Worm (Caenorhabditis elegans): Measurements from ENCODE around the gene F37C12.10.
A peak's percentile ranks its signal among the peaks of the same experiment; 100 is the strongest.

The F37C12.10 gene

DNA sequence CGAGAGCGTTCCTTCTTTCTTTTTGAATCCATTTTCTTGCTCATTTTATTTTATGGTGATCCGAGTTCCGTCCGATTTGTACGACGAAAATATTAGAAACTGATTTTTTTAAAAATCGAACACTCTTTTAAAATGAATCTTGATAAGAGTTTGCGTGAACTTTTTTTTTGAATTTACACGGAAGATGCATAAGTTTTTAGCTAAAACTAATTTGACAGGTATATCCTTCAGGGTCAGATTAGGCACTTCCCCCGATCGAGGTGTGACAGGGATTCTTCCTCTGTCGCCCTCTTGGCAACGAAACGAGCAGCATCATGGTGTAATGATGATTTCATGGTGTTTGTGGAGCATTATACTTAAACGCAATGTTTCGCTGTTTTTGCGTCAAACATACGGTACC is 7.1 kb upstream of the F37C12.10 start, which contains the start of gene F37C12.18:
F37C12.18 (minus strand) TSS at position 101 of the 400 bp plus-strand sequence.
- TF ChIP-seq ceh-82 (tag; optimal IDR thresholded peaks at IDR 0.05) (no peak), ZK546.5 (tag; optimal IDR thresholded peaks at IDR 0.05) (no peak), pha-4 (tag; optimal IDR thresholded peaks at IDR 0.05) (no peak), nhr-43 (tag; optimal IDR thresholded peaks at IDR 0.05; ENCODE audit: poor library complexity, severe bottlenecking) (no peak), skn-1 (tag; optimal IDR thresholded peaks at IDR 0.05) (no peak), mml-1 (tag; optimal IDR thresholded peaks at IDR 0.05) (no peak), R02D3.7 (tag; optimal IDR thresholded peaks at IDR 0.05) (no peak), jun-1 (tag; optimal IDR thresholded peaks at IDR 0.05) (no peak), mdl-1 (tag; optimal IDR thresholded peaks at IDR 0.05) (no peak), nhr-77 (tag; optimal IDR thresholded peaks at IDR 0.05) (no peak), ceh-9 (tag; optimal IDR thresholded peaks at IDR 0.05) (no peak), egl-27 (tag; optimal IDR thresholded peaks at IDR 0.05) (no peak), nfya-1 (tag; optimal IDR thresholded peaks at IDR 0.05; ENCODE audit: insufficient read depth) (no peak), unc-62 (GFP tag; optimal IDR thresholded peaks at IDR 0.05) (no peak), ztf-4 (tag; optimal IDR thresholded peaks at IDR 0.05) (no peak), nhr-76 (tag; optimal IDR thresholded peaks at IDR 0.05) (no peak), fkh-10 (GFP tag; optimal IDR thresholded peaks at IDR 0.05) (no peak)

DNA sequence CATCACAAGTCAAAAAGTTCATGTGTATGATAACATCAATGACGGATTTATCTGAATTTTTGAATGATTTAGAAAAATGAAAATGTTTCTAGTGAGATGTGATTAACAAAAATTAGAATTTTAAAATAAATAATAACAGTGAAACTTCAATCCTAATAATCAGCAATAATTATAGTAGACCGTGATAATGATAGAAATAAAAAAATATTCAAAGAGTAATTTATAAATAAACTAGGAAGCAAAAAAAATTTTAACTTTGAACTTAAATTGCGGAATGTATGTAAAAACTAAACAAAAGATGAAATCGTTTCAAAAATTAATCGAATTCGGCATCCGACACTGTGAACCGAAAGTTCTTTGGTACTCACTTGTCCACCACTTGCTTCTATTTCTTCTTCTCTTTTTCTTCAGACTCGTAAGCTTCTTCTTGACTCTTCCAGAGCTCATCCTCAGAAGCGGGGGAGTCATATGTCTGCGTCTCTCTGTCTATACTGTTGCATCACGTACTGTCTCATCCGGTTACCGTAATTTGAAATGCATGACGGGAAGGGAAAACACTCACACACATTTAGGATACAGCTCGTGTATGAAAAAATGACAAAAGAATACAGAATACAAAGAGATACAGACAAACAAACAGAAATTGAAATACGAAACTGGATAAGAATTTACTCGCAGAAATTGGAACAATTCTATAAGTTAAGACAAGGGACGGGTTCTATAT is 4.9 kb upstream of the F37C12.10 start, which contains the start of gene mec-14:
mec-14 (minus strand) TSS at position 51 of the 724 bp plus-strand sequence.
- TF ChIP-seq nhr-237 (tag; optimal IDR thresholded peaks at IDR 0.05): no peak

- TF ChIP-seq nhr-11 (tag; optimal IDR thresholded peaks at IDR 0.05) (peak; percentile 59), ceh-9 (tag; optimal IDR thresholded peaks at IDR 0.05) (no peak), ceh-82 (tag; optimal IDR thresholded peaks at IDR 0.05) (peak; percentile 26), nhr-76 (tag; optimal IDR thresholded peaks at IDR 0.05) (no peak), mdl-1 (tag; optimal IDR thresholded peaks at IDR 0.05) (no peak), nhr-67 (tag; optimal IDR thresholded peaks at IDR 0.05) (no peak), R02D3.7 (tag; optimal IDR thresholded peaks at IDR 0.05) (peak; percentile 96), ama-1 (optimal IDR thresholded peaks at IDR 0.05) (peak; percentile 44), nhr-237 (tag; optimal IDR thresholded peaks at IDR 0.05) (no peak), lin-39 (tag; optimal IDR thresholded peaks at IDR 0.05) (peak; percentile 92), tbx-2 (tag; optimal IDR thresholded peaks at IDR 0.05) (peak; percentile 9), ztf-4 (tag; optimal IDR thresholded peaks at IDR 0.05) (no peak), mml-1 (tag; optimal IDR thresholded peaks at IDR 0.05) (no peak), lsy-12 (tag; optimal IDR thresholded peaks at IDR 0.05) (no peak), unc-39 (tag; optimal IDR thresholded peaks at IDR 0.05) (no peak), lin-15B (tag; optimal IDR thresholded peaks at IDR 0.05) (peak; percentile 94), hmg-11 (tag; optimal IDR thresholded peaks at IDR 0.05) (no peak), nhr-77 (tag; optimal IDR thresholded peaks at IDR 0.05) (peak; percentile 4), egl-27 (tag; optimal IDR thresholded peaks at IDR 0.05) (peak; percentile 65), sea-2 (GFP tag; optimal IDR thresholded peaks at IDR 0.05) (no peak), pha-4 (tag; optimal IDR thresholded peaks at IDR 0.05) (peak; percentile 93), nhr-25 (tag; optimal IDR thresholded peaks at IDR 0.05) (peak; percentile 82), snpc-4 (tag; optimal IDR thresholded peaks at IDR 0.05) (peak; percentile 54), ZK546.5 (tag; optimal IDR thresholded peaks at IDR 0.05) (peak; percentile 24), nhr-12 (tag; optimal IDR thresholded peaks at IDR 0.05) (no peak), skn-1 (tag; optimal IDR thresholded peaks at IDR 0.05) (peak; percentile 54), fkh-2 (tag; optimal IDR thresholded peaks at IDR 0.05) (no peak), ceh-16 (tag; optimal IDR thresholded peaks at IDR 0.05) (no peak), ztf-11 (tag; optimal IDR thresholded peaks at IDR 0.05) (no peak), eor-1 (tag; optimal IDR thresholded peaks at IDR 0.05) (no peak), elt-2 (tag; optimal IDR thresholded peaks at IDR 0.05) (peak; percentile 62), pqm-1 (tag; optimal IDR thresholded peaks at IDR 0.05) (peak; percentile 49), ceh-28 (tag; optimal IDR thresholded peaks at IDR 0.05) (no peak), elt-1 (tag; optimal IDR thresholded peaks at IDR 0.05) (no peak), daf-12 (tag; optimal IDR thresholded peaks at IDR 0.05) (no peak), nfya-1 (tag; optimal IDR thresholded peaks at IDR 0.05; ENCODE audit: insufficient read depth) (peak; percentile 90), nhr-23 (tag; optimal IDR thresholded peaks at IDR 0.05) (peak; percentile 93), unc-62 (GFP tag; optimal IDR thresholded peaks at IDR 0.05) (peak; percentile 23), elt-3 (tag; optimal IDR thresholded peaks at IDR 0.05) (no peak), nhr-43 (tag; optimal IDR thresholded peaks at IDR 0.05; ENCODE audit: poor library complexity, severe bottlenecking) (peak; percentile 48), aly-2 (tag; optimal IDR thresholded peaks at IDR 0.05) (no peak), egl-5 (tag; optimal IDR thresholded peaks at IDR 0.05) (peak; percentile 77), nhr-28 (tag; optimal IDR thresholded peaks at IDR 0.05) (no peak), zag-1 (tag; optimal IDR thresholded peaks at IDR 0.05) (no peak), fkh-10 (GFP tag; optimal IDR thresholded peaks at IDR 0.05) (peak; percentile 58)
Measured at ce11 chrIII:7189581-7190128, 1.5 kb upstream of the F37C12.10 start, which contains the start of gene rps-21. TSS of gene rps-21 (minus strand) at chrIII:7189631.

All from whole organism, L3 larva.